Worm (Caenorhabditis elegans) whole organism, young adult: ENCODE measurements around the gene B0454.5.

Experiments used
- ceh-91 ChIP-seq: fragments of 200-800 bp; sonication (Bioruptor generic); IDR thresholded peaks from 2 replicates; pipeline ENCODE4 v1.3.6; 2022; ENCODE audit warnings: missing genetic modification reagents, missing genetic modification characterization, missing compliant biosample characterization
- ztf-6 ChIP-seq: fragments of 200-800 bp; sonication (Bioruptor generic); IDR thresholded peaks from 2 replicates; pipeline ENCODE4 v1.3.6; 2022; ENCODE audit warnings: missing genetic modification reagents, missing genetic modification characterization, missing compliant biosample characterization

- TF ChIP-seq ceh-91 (GFP tag; lab: Robert Waterston, UW) (no peak), ztf-6 (GFP tag; lab: Robert Waterston, UW) (no peak)
Measured at ce11 chrII:3051332-3051731, 12.7 kb downstream of the B0454.5 start.
